Fruit fly (Drosophila melanogaster): ENCODE results near the gene Diedel3.

DNA sequence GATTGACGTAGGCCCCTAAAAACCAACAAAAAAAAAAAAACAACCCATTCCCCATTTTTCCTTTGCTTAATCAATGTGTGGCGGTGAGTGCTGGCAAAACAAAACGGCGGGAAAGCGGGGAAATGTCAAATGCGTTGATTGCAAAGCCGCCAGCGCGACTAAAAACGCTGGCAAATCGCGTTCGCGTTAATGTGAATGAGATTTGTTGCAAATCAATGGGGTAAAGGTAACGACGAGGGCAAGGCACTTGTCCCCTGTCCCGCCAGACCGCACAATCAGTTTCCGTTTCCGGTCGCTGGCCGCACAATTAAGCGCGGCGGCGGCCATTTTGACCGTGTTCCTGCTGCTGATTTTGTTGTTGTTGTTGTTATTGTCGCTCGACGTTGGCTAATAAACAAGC lies 30.2 kb upstream of the Diedel3 start:
- TF ChIP-seq Hand (GFP tag; optimal IDR thresholded peaks at IDR 0.05) (no peak), CG1529 (GFP tag; optimal IDR thresholded peaks at IDR 0.05) (no peak), CG34422 (GFP tag; IDR thresholded peaks at IDR 0.05) (no peak), CTCF (GFP tag; optimal IDR thresholded peaks at IDR 0.05) (no peak), CG4617 (GFP tag; optimal IDR thresholded peaks at IDR 0.05; ENCODE audit: borderline replicate concordance) (no peak), CG10979 (tag; optimal IDR thresholded peaks at IDR 0.05) (no peak), maf-S (GFP tag; optimal IDR thresholded peaks at IDR 0.05) (no peak), Lpt (GFP tag; optimal IDR thresholded peaks at IDR 0.05) (no peak), caup (GFP tag; optimal IDR thresholded peaks at IDR 0.05; ENCODE audit: severe bottlenecking) (no peak), Blimp-1 (GFP tag; optimal IDR thresholded peaks at IDR 0.05) (no peak)
